Worm (Caenorhabditis elegans) whole organism, L1 larva: ENCODE results near the gene C46F4.3.

Experiments
- ceh-82 ChIP-seq, 3 experiments: fragments of 150-350 bp in 1 of 3; sonication (generic microtip) in 2 of 3; optimal IDR thresholded peaks; 2 replicates each; lab custom pipeline; 2014 to 2017; ENCODE audit warnings: missing biosample characterization in 3 of 3, missing genetic modification characterization in 3 of 3
- dpl-1 ChIP-seq, 3 experiments: fragments of 150-350 bp in 2 of 3; sonication (generic microtip) in 1 of 3; optimal IDR thresholded peaks; 2 replicates each; lab custom pipeline; 2014 to 2017; ENCODE audit warnings: missing biosample characterization in 3 of 3, missing genetic modification characterization in 3 of 3, missing genetic modification reagents in 3 of 3
- efl-3 ChIP-seq: fragments of 200-800 bp; sonication (Bioruptor generic); optimal IDR thresholded peaks from 2 replicates; lab custom pipeline; 2018; ENCODE audit warnings: mild to moderate bottlenecking, missing genetic modification characterization, missing compliant biosample characterization
- elt-2 ChIP-seq: sonication (generic microtip); optimal IDR thresholded peaks from 2 replicates; lab custom pipeline; 2016; ENCODE audit warnings: missing genetic modification characterization, mild to moderate bottlenecking, inconsistent platforms, missing compliant biosample characterization, missing genetic modification reagents
- grh-1 ChIP-seq: fragments of 200-800 bp; sonication (Bioruptor generic); IDR thresholded peaks from 2 replicates; pipeline ENCODE4 v1.3.6; 2022; ENCODE audit warnings: missing genetic modification reagents, missing genetic modification characterization, missing compliant biosample characterization
- irx-1 ChIP-seq: sonication (generic microtip); optimal IDR thresholded peaks from 2 replicates; lab custom pipeline; 2016; ENCODE audit warnings: missing genetic modification characterization, missing compliant biosample characterization
- isw-1 ChIP-seq: fragments of 200-800 bp; sonication (Bioruptor generic); IDR thresholded peaks from 2 replicates; pipeline ENCODE4 v1.3.6; 2022; ENCODE audit warnings: missing genetic modification characterization, missing compliant biosample characterization
- nhr-11 ChIP-seq: fragments of 150-350 bp; optimal IDR thresholded peaks from 2 replicates; lab custom pipeline; 2014; ENCODE audit warnings: missing biosample characterization, missing genetic modification characterization
- nhr-77 ChIP-seq: fragments of 150-350 bp; optimal IDR thresholded peaks from 2 replicates; lab custom pipeline; 2014; ENCODE audit warnings: missing biosample characterization, missing genetic modification characterization
- nhr-90 ChIP-seq: sonication (generic microtip); optimal IDR thresholded peaks from 2 replicates; lab custom pipeline; 2016; ENCODE audit warnings: mild to moderate bottlenecking, missing genetic modification characterization, missing compliant biosample characterization; ENCODE audit not compliant: poor library complexity
- snu-23 ChIP-seq: sonication (generic microtip); optimal IDR thresholded peaks from 2 replicates; lab custom pipeline; 2016; ENCODE audit warnings: missing genetic modification characterization, missing compliant biosample characterization
- sptf-1 ChIP-seq: fragments of 150-350 bp; optimal IDR thresholded peaks from 2 replicates; lab custom pipeline; 2014; ENCODE audit warnings: missing biosample characterization, missing genetic modification characterization
- ztf-11 ChIP-seq, 2 experiments: sonication (generic microtip); optimal IDR thresholded peaks; 2 replicates each; lab custom pipeline; 2016 to 2017; ENCODE audit warnings: missing genetic modification characterization in 2 of 2, missing biosample characterization in 1 of 2, missing compliant biosample characterization in 1 of 2
- ztf-4 ChIP-seq: fragments of 150-350 bp; optimal IDR thresholded peaks from 2 replicates; lab custom pipeline; 2014; ENCODE audit warnings: missing biosample characterization, missing genetic modification characterization

DNA sequence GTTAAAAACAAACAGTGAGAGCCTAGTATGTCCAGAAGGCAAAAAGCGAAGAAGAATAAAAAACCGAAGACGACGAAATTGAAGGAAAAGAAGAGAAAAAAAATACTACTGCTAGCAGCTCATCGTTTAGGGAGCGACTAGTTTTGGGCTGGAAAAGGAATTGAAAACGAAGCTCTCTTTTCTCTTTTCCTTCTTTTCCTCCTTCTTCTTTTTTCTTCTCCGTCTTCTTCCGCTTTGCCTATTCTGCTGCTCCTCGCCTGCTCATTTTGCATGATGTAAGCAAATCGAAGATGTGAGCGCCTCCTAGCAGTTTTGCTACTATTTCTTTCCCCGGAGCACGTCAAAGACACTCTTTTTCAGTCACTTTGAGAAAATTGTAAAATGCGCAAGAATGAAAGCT lies 46.1 kb downstream of the C46F4.3 start:
- TF ChIP-seq ceh-82 (tag; optimal IDR thresholded peaks at IDR 0.05; lab: Kevin White, UChicago) (peak in 1 of 3 experiments; percentile 23), dpl-1 (GFP tag; optimal IDR thresholded peaks at IDR 0.05; lab: Kevin White, UChicago) (no peak), nhr-90 (tag; lab: Kevin White, UChicago) (no peak), snu-23 (no peak), efl-3 (no peak), nhr-77 (no peak), ztf-11 (tag; optimal IDR thresholded peaks at IDR 0.05; lab: Kevin White, UChicago) (no peak), sptf-1 (tag; lab: Kevin White, UChicago) (no peak), ztf-4 (tag; lab: Kevin White, UChicago) (no peak), grh-1 (GFP tag; lab: Robert Waterston, UW) (no peak), isw-1 (GFP tag; lab: Robert Waterston, UW) (no peak), nhr-11 (no peak), irx-1 (no peak), elt-2 (tag; lab: Kevin White, UChicago) (no peak)
